Worm (Caenorhabditis elegans): Measurements from ENCODE around the gene R06B10.7.

DNA sequence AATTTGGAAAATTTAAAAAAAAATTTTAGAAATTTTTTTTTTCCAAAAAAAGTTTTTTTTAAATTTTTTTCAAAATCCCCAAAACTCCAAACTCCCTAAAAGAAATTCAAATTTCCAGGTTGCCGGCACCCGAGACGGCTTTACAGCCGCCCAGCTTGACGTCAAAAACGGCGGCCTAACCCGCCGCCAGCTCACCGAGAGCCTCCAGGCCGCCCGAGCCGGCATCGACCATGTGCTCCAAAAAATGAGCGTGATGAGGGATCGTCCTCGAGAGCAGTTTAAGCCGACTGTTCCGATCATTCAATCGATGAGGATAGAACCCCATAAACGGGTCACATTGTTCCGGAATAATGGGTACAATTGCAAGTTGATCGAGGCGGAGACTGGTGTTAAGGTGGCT, 42.6 kb upstream of the R06B10.7 start:
- TF ChIP-seq fax-1 (tag; optimal IDR thresholded peaks at IDR 0.05) = no peak
- no peak for TF ChIP-seq hlh-30 (tag; optimal IDR thresholded peaks at IDR 0.05; ENCODE audit: insufficient read depth)
- TF ChIP-seq lim-6 (tag; optimal IDR thresholded peaks at IDR 0.05) = no peak
- no peak for TF ChIP-seq ama-1 (optimal IDR thresholded peaks at IDR 0.05)
- TF ChIP-seq C38D4.7 (GFP tag; optimal IDR thresholded peaks at IDR 0.05) = no peak
- TF ChIP-seq pqm-1 (tag; optimal IDR thresholded peaks at IDR 0.05) = no peak
- no peak for TF ChIP-seq dmd-4 (tag; optimal IDR thresholded peaks at IDR 0.05; ENCODE audit: borderline replicate concordance)
- no peak for TF ChIP-seq sox-4 (tag; optimal IDR thresholded peaks at IDR 0.05)
- no peak for TF ChIP-seq unc-3 (GFP tag; conservative IDR thresholded peaks at IDR 0.05)
- no peak for TF ChIP-seq unc-3 (tag; optimal IDR thresholded peaks at IDR 0.05)
- no peak for TF ChIP-seq ceh-9 (tag; optimal IDR thresholded peaks at IDR 0.05)
- no peak for TF ChIP-seq hlh-13 (GFP tag; optimal IDR thresholded peaks at IDR 0.05)
- TF ChIP-seq gmeb-2 (tag; optimal IDR thresholded peaks at IDR 0.05) = no peak
- no peak for TF ChIP-seq lin-11 (tag; optimal IDR thresholded peaks at IDR 0.05)
